Fruit fly (Drosophila melanogaster): ENCODE measurements around the gene ND-B14.5A.

The ND-B14.5A gene

DNA sequence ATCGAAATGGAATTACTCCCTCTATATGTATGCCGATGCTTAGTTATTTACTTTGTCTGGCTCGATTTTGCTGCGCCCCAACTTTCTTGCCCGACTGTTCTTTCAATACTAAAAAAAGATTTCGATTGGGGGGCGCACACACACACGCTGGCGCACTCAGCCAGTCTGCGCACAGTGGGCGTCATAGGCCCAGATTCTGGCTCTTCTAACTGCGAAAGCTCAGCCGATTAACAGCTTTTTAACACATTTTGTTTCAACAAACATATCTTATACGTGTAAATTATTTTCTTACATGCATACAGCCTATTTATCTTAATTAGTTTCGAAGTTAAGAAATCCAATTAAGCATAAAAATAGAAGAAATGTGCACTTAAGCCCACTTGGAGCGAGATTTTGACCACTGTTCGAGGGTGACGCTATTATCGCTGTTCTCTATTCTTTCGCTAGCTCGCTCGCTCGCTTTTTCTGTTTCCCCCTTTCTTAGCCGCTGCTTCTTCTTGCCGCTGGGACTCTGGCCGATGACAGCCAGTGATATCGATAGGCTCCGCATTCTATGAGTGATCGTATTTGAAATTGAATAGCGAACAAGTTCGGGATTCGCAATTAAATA lies 50.0 kb downstream of the ND-B14.5A start, which contains the start of gene Vinc (continued):
- TF ChIP-seq CG30403 (GFP tag; optimal IDR thresholded peaks at IDR 0.05): peak; percentile 84
- TF ChIP-seq Hr51 (GFP tag; optimal IDR thresholded peaks at IDR 0.05): peak in 1 of 2 experiments; percentile 38
- TF ChIP-seq ftz-f1 (GFP tag; optimal IDR thresholded peaks at IDR 0.05): peak; percentile 79
- TF ChIP-seq CG12769 (tag; optimal IDR thresholded peaks at IDR 0.05): no peak
- peak; percentile 41 for TF ChIP-seq CG3995 (GFP tag; optimal IDR thresholded peaks at IDR 0.05)
- TF ChIP-seq CG8359 (GFP tag; optimal IDR thresholded peaks at IDR 0.05; ENCODE audit: borderline replicate concordance): peak; percentile 66
- TF ChIP-seq CG16815 (GFP tag; optimal IDR thresholded peaks at IDR 0.05): peak; percentile 65
